Worm (Caenorhabditis elegans) whole organism, late embryonic: ENCODE measurements around the gene cyp-44A1.

ENCODE experiments used
- C38D4.7 ChIP-seq: fragments of 200-800 bp; sonication (Bioruptor generic); optimal IDR thresholded peaks from 2 replicates; lab custom pipeline; 2018; ENCODE audit warnings: mild to moderate bottlenecking, missing genetic modification characterization, moderate library complexity, missing compliant biosample characterization
- K02D7.2 ChIP-seq: sonication (generic microtip); optimal IDR thresholded peaks from 2 replicates; lab custom pipeline; 2017; ENCODE audit warnings: mild to moderate bottlenecking, missing genetic modification characterization, missing compliant biosample characterization
- T23F11.4 ChIP-seq: fragments of 200-800 bp; sonication (Bioruptor generic); optimal IDR thresholded peaks from 2 replicates; lab custom pipeline; 2018; ENCODE audit warnings: mild to moderate bottlenecking, missing genetic modification characterization, missing compliant biosample characterization
- ceh-14 ChIP-seq: sonication (generic microtip); optimal IDR thresholded peaks from 2 replicates; lab custom pipeline; 2016; ENCODE audit warnings: missing genotype, missing genetic modification characterization, missing compliant biosample characterization
- ceh-19 ChIP-seq: fragments of 200-800 bp; sonication (Bioruptor generic); optimal IDR thresholded peaks from 2 replicates; lab custom pipeline; 2018; ENCODE audit warnings: mild to moderate bottlenecking, missing genetic modification characterization, missing compliant biosample characterization
- ceh-2 ChIP-seq: sonication (generic microtip); optimal IDR thresholded peaks from 2 replicates; lab custom pipeline; 2016; ENCODE audit warnings: missing genotype, missing genetic modification characterization, missing compliant biosample characterization
- ceh-22 ChIP-seq: sonication (generic microtip); optimal IDR thresholded peaks from 2 replicates; lab custom pipeline; 2017; ENCODE audit warnings: missing biosample characterization, missing genetic modification characterization
- ceh-24 ChIP-seq: sonication (generic microtip); optimal IDR thresholded peaks from 2 replicates; lab custom pipeline; 2016; ENCODE audit warnings: mild to moderate bottlenecking, missing genetic modification characterization, missing compliant biosample characterization
- ceh-31 ChIP-seq: sonication (generic microtip); optimal IDR thresholded peaks from 2 replicates; lab custom pipeline; 2016; ENCODE audit warnings: missing genetic modification characterization, missing compliant biosample characterization
- ceh-34 ChIP-seq: sonication (generic microtip); optimal IDR thresholded peaks from 2 replicates; lab custom pipeline; 2016; ENCODE audit warnings: mild to moderate bottlenecking, missing genetic modification characterization, missing compliant biosample characterization
- ceh-6 ChIP-seq: fragments of 200-800 bp; sonication (Bioruptor generic); optimal IDR thresholded peaks from 2 replicates; lab custom pipeline; 2018; ENCODE audit warnings: mild to moderate bottlenecking, missing genetic modification characterization, missing compliant biosample characterization
- ceh-9 ChIP-seq: sonication (generic microtip); optimal IDR thresholded peaks from 2 replicates; lab custom pipeline; 2016; ENCODE audit warnings: mild to moderate bottlenecking, missing genetic modification characterization, inconsistent platforms, missing compliant biosample characterization
- dmd-4 ChIP-seq: sonication (generic microtip); optimal IDR thresholded peaks from 2 replicates; lab custom pipeline; 2016; ENCODE audit warnings: borderline replicate concordance, missing genetic modification characterization, missing compliant biosample characterization
- elt-4 ChIP-seq: sonication (generic microtip); optimal IDR thresholded peaks from 2 replicates; lab custom pipeline; 2016; ENCODE audit warnings: missing genetic modification characterization, missing compliant biosample characterization
- ets-4 ChIP-seq: sonication (generic microtip); optimal IDR thresholded peaks from 2 replicates; lab custom pipeline; 2016; ENCODE audit warnings: missing genetic modification characterization, missing compliant biosample characterization
- fax-1 ChIP-seq: sonication (generic microtip); optimal IDR thresholded peaks from 2 replicates; lab custom pipeline; 2016; ENCODE audit warnings: missing genotype, missing genetic modification characterization, missing compliant biosample characterization
- fkh-10 ChIP-seq: fragments of 150-350 bp; optimal IDR thresholded peaks from 2 replicates; lab custom pipeline; 2014; ENCODE audit warnings: missing biosample characterization, missing genetic modification reagents, missing genetic modification characterization
- fkh-6 ChIP-seq: sonication (generic microtip); optimal IDR thresholded peaks from 2 replicates; lab custom pipeline; 2016; ENCODE audit warnings: missing genetic modification characterization, missing compliant biosample characterization
- hlh-15 ChIP-seq: sonication (generic microtip); optimal IDR thresholded peaks from 2 replicates; lab custom pipeline; 2016; ENCODE audit warnings: missing genetic modification characterization, missing compliant biosample characterization
- hlh-6 ChIP-seq: sonication (generic microtip); optimal IDR thresholded peaks from 2 replicates; lab custom pipeline; 2016; ENCODE audit warnings: missing genotype, missing genetic modification characterization, missing compliant biosample characterization
- madf-2 ChIP-seq: sonication (generic microtip); optimal IDR thresholded peaks from 2 replicates; lab custom pipeline; 2017; ENCODE audit warnings: missing genetic modification characterization, missing compliant biosample characterization
- nhr-11 ChIP-seq: fragments of 150-350 bp; optimal IDR thresholded peaks from 2 replicates; lab custom pipeline; 2014; ENCODE audit warnings: missing biosample characterization, missing genetic modification characterization
- npax-4 ChIP-seq: sonication (generic microtip); optimal IDR thresholded peaks from 2 replicates; lab custom pipeline; 2016; ENCODE audit warnings: missing genetic modification characterization, missing compliant biosample characterization
- odd-2 ChIP-seq: sonication (generic microtip); optimal IDR thresholded peaks from 2 replicates; lab custom pipeline; 2017; ENCODE audit warnings: antibody characterized with exemption, mild to moderate bottlenecking, missing genetic modification characterization, missing compliant biosample characterization
- pag-3 ChIP-seq: sonication (generic microtip); optimal IDR thresholded peaks from 2 replicates; lab custom pipeline; 2016; ENCODE audit warnings: missing compliant biosample characterization, missing genetic modification characterization, borderline replicate concordance
- pha-2 ChIP-seq: sonication (generic microtip); optimal IDR thresholded peaks from 2 replicates; lab custom pipeline; 2017; ENCODE audit warnings: mild to moderate bottlenecking, missing genetic modification characterization, missing compliant biosample characterization
- pha-4 ChIP-seq: fragments of 150-350 bp; optimal IDR thresholded peaks from 2 replicates; lab custom pipeline; 2018; ENCODE audit warnings: missing biosample characterization, missing genetic modification reagents, missing genetic modification characterization
- pqm-1 ChIP-seq: sonication (generic microtip); optimal IDR thresholded peaks from 2 replicates; lab custom pipeline; 2016; ENCODE audit warnings: missing genetic modification characterization, missing compliant biosample characterization
- ref-2 ChIP-seq: sonication (generic microtip); optimal IDR thresholded peaks from 2 replicates; lab custom pipeline; 2016; ENCODE audit warnings: missing genetic modification characterization, missing compliant biosample characterization
- tbx-7 ChIP-seq: sonication (generic microtip); optimal IDR thresholded peaks from 2 replicates; lab custom pipeline; 2016; ENCODE audit warnings: missing genotype, missing genetic modification characterization, missing compliant biosample characterization
- unc-42 ChIP-seq: sonication (generic microtip); optimal IDR thresholded peaks from 2 replicates; lab custom pipeline; 2016; ENCODE audit warnings: missing genotype, missing genetic modification characterization, missing compliant biosample characterization
- unc-86 ChIP-seq: sonication (generic microtip); optimal IDR thresholded peaks from 2 replicates; lab custom pipeline; 2016; ENCODE audit warnings: missing genetic modification characterization, missing compliant biosample characterization
- zip-5 ChIP-seq: sonication (generic microtip); optimal IDR thresholded peaks from 2 replicates; lab custom pipeline; 2016; ENCODE audit warnings: missing genetic modification characterization, missing compliant biosample characterization
- ztf-16 ChIP-seq: sonication (generic microtip); optimal IDR thresholded peaks from 2 replicates; lab custom pipeline; 2017; ENCODE audit warnings: missing genetic modification characterization, missing compliant biosample characterization

The cyp-44A1 gene

ce11 chrII:5547442-5547894 lies 43.6 kb downstream of the cyp-44A1 start, which contains the start of gene acdh-2:
TSS of gene acdh-2 (minus strand) at chrII:5547492.
- TF ChIP-seq nhr-11 = no peak

- TF ChIP-seq unc-86 (tag; lab: Kevin White, UChicago) = no peak
- TF ChIP-seq odd-2 = no peak
- no peak for TF ChIP-seq C38D4.7 (GFP tag; lab: Kevin White, UChicago)
Measured at ce11 chrII:5549746-5550145, 45.9 kb downstream of the cyp-44A1 start, which contains the start of gene C17C3.6. TSS of gene C17C3.6 (plus strand) at chrII:5550046.

- TF ChIP-seq ceh-14 (tag; lab: Kevin White, UChicago) = no peak
- TF ChIP-seq unc-42 (tag; lab: Kevin White, UChicago) = no peak
- no peak for TF ChIP-seq pha-4 (tag; lab: Kevin White, UChicago)
- no peak for TF ChIP-seq ceh-2 (tag; lab: Kevin White, UChicago)
- no peak for TF ChIP-seq K02D7.2 (tag; lab: Kevin White, UChicago)
- TF ChIP-seq ceh-34 (tag; lab: Kevin White, UChicago) = no peak
- TF ChIP-seq fkh-10 (GFP tag; lab: Kevin White, UChicago) = no peak
- TF ChIP-seq hlh-6 (tag; lab: Kevin White, UChicago) = no peak
- TF ChIP-seq ref-2 (tag; lab: Kevin White, UChicago) = no peak
- TF ChIP-seq ceh-22 (tag; lab: Kevin White, UChicago) = no peak
- no peak for TF ChIP-seq pha-2 (tag; lab: Kevin White, UChicago)
- TF ChIP-seq tbx-7 (tag; lab: Kevin White, UChicago) = no peak
- TF ChIP-seq ztf-16 (tag; lab: Kevin White, UChicago) = no peak
- no peak for TF ChIP-seq C38D4.7 (GFP tag; lab: Kevin White, UChicago)
- TF ChIP-seq unc-86 (tag; lab: Kevin White, UChicago) = no peak
- TF ChIP-seq fax-1 (tag; lab: Kevin White, UChicago) = no peak
- no peak for TF ChIP-seq pag-3 (tag; lab: Kevin White, UChicago)
Measured at ce11 chrII:5551517-5551916, 47.7 kb downstream of the cyp-44A1 start, which contains the start of gene C17C3.5. TSS of gene C17C3.5 (plus strand) at chrII:5551817.

ce11 chrII:5553531-5553930 lies 49.7 kb downstream of the cyp-44A1 start:
- TF ChIP-seq fkh-6 (tag; lab: Kevin White, UChicago) = no peak
- no peak for TF ChIP-seq K02D7.2 (tag; lab: Kevin White, UChicago)
- TF ChIP-seq hlh-15 (tag; lab: Kevin White, UChicago) = no peak
- TF ChIP-seq madf-2 (tag; lab: Kevin White, UChicago) = no peak
- no peak for TF ChIP-seq ceh-6 (GFP tag; lab: Kevin White, UChicago)
- TF ChIP-seq T23F11.4 = no peak
- TF ChIP-seq pqm-1 (tag; lab: Kevin White, UChicago) = no peak
- TF ChIP-seq nhr-11 = no peak
- TF ChIP-seq ceh-19 = no peak
- TF ChIP-seq dmd-4 (tag; lab: Kevin White, UChicago) = no peak
- TF ChIP-seq, all 69 proteins: peak for 0

ce11 chrII:5554317-5554716 lies 50.5 kb downstream of the cyp-44A1 start, which contains the start of gene ins-12:
TSS of gene ins-12 (plus strand) at chrII:5554617.
- TF ChIP-seq ceh-24 (tag; lab: Kevin White, UChicago) (no peak), hlh-15 (tag; lab: Kevin White, UChicago) (no peak), pha-4 (tag; lab: Kevin White, UChicago) (no peak), ets-4 (no peak), unc-42 (tag; lab: Kevin White, UChicago) (no peak), elt-4 (no peak), zip-5 (tag; lab: Kevin White, UChicago) (no peak), fkh-10 (GFP tag; lab: Kevin White, UChicago) (no peak), npax-4 (tag; lab: Kevin White, UChicago) (no peak), ceh-6 (GFP tag; lab: Kevin White, UChicago) (no peak), odd-2 (no peak), ceh-9 (tag; lab: Kevin White, UChicago) (no peak), hlh-6 (tag; lab: Kevin White, UChicago) (no peak), ceh-31 (tag; lab: Kevin White, UChicago) (no peak)
